Worm (Caenorhabditis elegans) whole organism, L2 larva: Measurements from ENCODE around the gene F38A1.9.

ENCODE experiments used
- blmp-1 ChIP-seq: sonication (generic microtip); optimal IDR thresholded peaks from 2 replicates; lab custom pipeline; 2017; ENCODE audit warnings: missing genetic modification characterization, mild to moderate bottlenecking, missing compliant biosample characterization, antibody characterized with exemption, moderate library complexity; ENCODE audit not compliant: insufficient read depth
- gmeb-1 ChIP-seq: fragments of 150-350 bp; optimal IDR thresholded peaks from 2 replicates; lab custom pipeline; 2014; ENCODE audit warnings: missing biosample characterization, missing genetic modification characterization
- lsy-2 ChIP-seq, 2 experiments: fragments of 150-350 bp in 1 of 2; sonication (generic microtip) in 1 of 2; optimal IDR thresholded peaks; 2 replicates each; lab custom pipeline; 2014 to 2017; ENCODE audit warnings: missing biosample characterization in 2 of 2, missing genetic modification characterization in 2 of 2
- nhr-25 ChIP-seq: fragments of 150-350 bp; sonication (generic microtip); optimal IDR thresholded peaks from 3 replicates; lab custom pipeline; 2014; ENCODE audit warnings: missing biosample characterization, missing genetic modification characterization
- nhr-77 ChIP-seq: fragments of 150-350 bp; optimal IDR thresholded peaks from 2 replicates; lab custom pipeline; 2014; ENCODE audit warnings: missing biosample characterization, missing genetic modification characterization
- snpc-4 ChIP-seq: fragments of 150-350 bp; optimal IDR thresholded peaks from 2 replicates; lab custom pipeline; 2014; ENCODE audit warnings: missing biosample characterization, missing genetic modification characterization
- ztf-11 ChIP-seq: sonication (generic microtip); optimal IDR thresholded peaks from 2 replicates; lab custom pipeline; 2017; ENCODE audit warnings: missing biosample characterization, missing genetic modification characterization

- TF ChIP-seq snpc-4 (no peak), lsy-2 (tag; optimal IDR thresholded peaks at IDR 0.05; lab: Kevin White, UChicago) (no peak), blmp-1 (tag; lab: Kevin White, UChicago) (no peak), nhr-77 (tag; lab: Kevin White, UChicago) (no peak), nhr-25 (tag; lab: Kevin White, UChicago) (no peak), ztf-11 (tag; lab: Kevin White, UChicago) (no peak), gmeb-1 (tag; lab: Kevin White, UChicago) (no peak)
Measured at ce11 chrIV:1228675-1229130, 16.4 kb downstream of the F38A1.9 start, which contains the start of gene W09G12.7.
